Fruit fly (Drosophila melanogaster): ENCODE results near the gene Fur1.

- TF ChIP-seq CG8478 (optimal IDR thresholded peaks at IDR 0.05) (no peak), pan (optimal IDR thresholded peaks at IDR 0.05) (no peak)
Observed at dm6 chr3R:25512750-25513149, 39.9 kb upstream of the Fur1 start.

Measured in whole organism.